Worm (Caenorhabditis elegans) whole organism, L3 larva: Measurements from ENCODE around the gene R160.14.

Source experiments
- aly-2 ChIP-seq: fragments of 150-350 bp; optimal IDR thresholded peaks from 2 replicates; lab custom pipeline; 2014; ENCODE audit warnings: missing biosample characterization, missing genetic modification characterization
- ama-1 ChIP-seq: fragments of 150-350 bp; optimal IDR thresholded peaks from 2 replicates; lab custom pipeline; 2018
- ceh-28 ChIP-seq: fragments of 150-350 bp; optimal IDR thresholded peaks from 2 replicates; lab custom pipeline; 2014; ENCODE audit warnings: missing biosample characterization, missing genetic modification reagents, missing genetic modification characterization
- egl-27 ChIP-seq: sonication (generic microtip); optimal IDR thresholded peaks from 4 replicates; lab custom pipeline; 2017; ENCODE audit warnings: missing biosample characterization, missing genetic modification reagents, missing genetic modification characterization
- pha-4 ChIP-seq: fragments of 150-350 bp; optimal IDR thresholded peaks from 2 replicates; lab custom pipeline; 2014; ENCODE audit warnings: missing biosample characterization, missing genetic modification reagents, missing genetic modification characterization
- pqm-1 ChIP-seq: fragments of 150-350 bp; optimal IDR thresholded peaks from 2 replicates; lab custom pipeline; 2017; ENCODE audit warnings: missing biosample characterization, missing genetic modification characterization, inconsistent platforms
- sea-2 ChIP-seq: fragments of 150-350 bp; sonication (generic microtip); optimal IDR thresholded peaks from 4 replicates; lab custom pipeline; 2014; ENCODE audit warnings: missing biosample characterization, missing genetic modification reagents, missing genetic modification characterization
- snpc-4 ChIP-seq: fragments of 150-350 bp; optimal IDR thresholded peaks from 2 replicates; lab custom pipeline; 2014; ENCODE audit warnings: missing biosample characterization, missing genetic modification characterization
- unc-62 ChIP-seq: fragments of 150-350 bp; sonication (generic microtip); optimal IDR thresholded peaks from 4 replicates; lab custom pipeline; 2014; ENCODE audit warnings: missing biosample characterization, missing genetic modification reagents, missing genetic modification characterization
- ztf-11 ChIP-seq: fragments of 150-350 bp; optimal IDR thresholded peaks from 2 replicates; lab custom pipeline; 2014; ENCODE audit warnings: missing biosample characterization, missing genetic modification characterization

DNA sequence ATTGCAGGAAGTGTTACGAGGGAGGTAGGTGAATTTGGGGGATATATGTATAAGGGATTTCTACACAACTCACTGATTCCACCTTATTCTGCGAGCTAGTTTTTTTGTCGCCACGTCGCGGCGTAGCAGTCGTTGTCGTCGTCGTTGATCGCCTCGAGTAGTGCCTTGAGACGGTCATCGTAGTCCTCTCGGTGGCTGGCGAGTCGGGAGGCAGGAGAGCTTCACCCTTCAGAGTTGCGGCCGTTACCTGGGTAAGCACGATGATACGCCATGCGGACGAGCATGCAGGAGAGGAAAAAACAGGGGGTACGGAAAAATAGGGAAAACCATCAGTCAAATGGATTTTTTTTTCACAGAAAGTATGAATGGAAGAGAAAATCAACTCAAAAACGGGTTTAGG lies 41.3 kb upstream of the R160.14 start:
- TF ChIP-seq egl-27 (tag; lab: Kevin White, UChicago) (no peak), aly-2 (tag; lab: Kevin White, UChicago) (no peak), ztf-11 (tag; lab: Kevin White, UChicago) (no peak), ama-1 (lab: Kevin White, UChicago) (no peak), snpc-4 (tag; lab: Kevin White, UChicago) (no peak), pha-4 (tag; lab: Kevin White, UChicago) (no peak), pqm-1 (no peak), unc-62 (GFP tag; lab: Kevin White, UChicago) (no peak), sea-2 (GFP tag; lab: Kevin White, UChicago) (no peak), ceh-28 (tag; lab: Kevin White, UChicago) (no peak)
